Fruit fly (Drosophila melanogaster): Measurements from ENCODE around the gene Atg1.

Atg1 gene

DNA sequence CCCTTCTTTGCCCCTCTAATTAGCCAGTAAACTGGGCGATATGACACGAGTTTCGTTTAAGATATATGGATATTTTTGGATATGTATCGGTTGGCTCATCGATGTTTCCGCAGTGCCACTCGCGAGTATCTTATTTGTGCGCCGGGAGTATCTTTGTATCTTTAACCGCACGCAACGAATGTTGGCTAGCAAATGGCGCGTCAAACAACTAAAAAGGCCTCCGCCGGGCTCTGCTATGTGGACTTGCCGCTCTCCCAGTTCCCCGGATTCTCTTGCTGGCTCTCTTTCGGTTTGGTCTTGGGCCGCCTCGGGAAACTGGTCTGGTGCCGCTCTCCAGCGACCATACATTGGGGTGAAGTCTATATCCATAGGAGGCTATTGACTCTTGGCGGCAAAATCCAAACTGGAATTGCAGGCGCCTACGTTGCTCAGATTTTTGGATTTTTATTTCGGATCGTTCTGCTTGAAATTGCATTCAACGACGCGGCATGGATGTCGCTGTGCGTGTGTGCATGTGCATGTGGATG is 27.5 kb upstream of the Atg1 start:
- peak; percentile 5 for TF ChIP-seq Hr83 (GFP tag; optimal IDR thresholded peaks at IDR 0.05; ENCODE audit: poor library complexity, severe bottlenecking)
- TF ChIP-seq sage (GFP tag; optimal IDR thresholded peaks at IDR 0.05), result no peak
- peak; percentile 90 for TF ChIP-seq Dif (GFP tag; optimal IDR thresholded peaks at IDR 0.05; ENCODE audit: partially characterized antibody)
- TF ChIP-seq brk (GFP tag; optimal IDR thresholded peaks at IDR 0.05), result no peak
- peak; percentile 22 for TF ChIP-seq Sp1 (GFP tag; optimal IDR thresholded peaks at IDR 0.05)
- no peak for TF ChIP-seq Myc (optimal IDR thresholded peaks at IDR 0.05)
- no peak for TF ChIP-seq br (GFP tag; optimal IDR thresholded peaks at IDR 0.05)
- TF ChIP-seq Vsx2 (GFP tag; optimal IDR thresholded peaks at IDR 0.05; ENCODE audit: partially characterized antibody), result peak; percentile 59
- TF ChIP-seq dl (GFP tag; optimal IDR thresholded peaks at IDR 0.05; ENCODE audit: insufficient read depth in 1 of 2, partially characterized antibody in 2 of 2), result peak; percentile 71 to 84
- TF ChIP-seq CG32264 (GFP tag; optimal IDR thresholded peaks at IDR 0.05), result no peak
- peak; percentile 10 for TF ChIP-seq CrebA (GFP tag; optimal IDR thresholded peaks at IDR 0.05; ENCODE audit: borderline replicate concordance)
- no peak for TF ChIP-seq fru (GFP tag; optimal IDR thresholded peaks at IDR 0.05)
- TF ChIP-seq dsf (GFP tag; optimal IDR thresholded peaks at IDR 0.05; ENCODE audit: borderline replicate concordance), result no peak
- peak; percentile 5 for TF ChIP-seq h (GFP tag; optimal IDR thresholded peaks at IDR 0.05)
- TF ChIP-seq OdsH (GFP tag; optimal IDR thresholded peaks at IDR 0.05), result peak; percentile 21
- TF ChIP-seq psq (GFP tag; optimal IDR thresholded peaks at IDR 0.05), result no peak
- TF ChIP-seq usp (GFP tag; optimal IDR thresholded peaks at IDR 0.05), result no peak

DNA sequence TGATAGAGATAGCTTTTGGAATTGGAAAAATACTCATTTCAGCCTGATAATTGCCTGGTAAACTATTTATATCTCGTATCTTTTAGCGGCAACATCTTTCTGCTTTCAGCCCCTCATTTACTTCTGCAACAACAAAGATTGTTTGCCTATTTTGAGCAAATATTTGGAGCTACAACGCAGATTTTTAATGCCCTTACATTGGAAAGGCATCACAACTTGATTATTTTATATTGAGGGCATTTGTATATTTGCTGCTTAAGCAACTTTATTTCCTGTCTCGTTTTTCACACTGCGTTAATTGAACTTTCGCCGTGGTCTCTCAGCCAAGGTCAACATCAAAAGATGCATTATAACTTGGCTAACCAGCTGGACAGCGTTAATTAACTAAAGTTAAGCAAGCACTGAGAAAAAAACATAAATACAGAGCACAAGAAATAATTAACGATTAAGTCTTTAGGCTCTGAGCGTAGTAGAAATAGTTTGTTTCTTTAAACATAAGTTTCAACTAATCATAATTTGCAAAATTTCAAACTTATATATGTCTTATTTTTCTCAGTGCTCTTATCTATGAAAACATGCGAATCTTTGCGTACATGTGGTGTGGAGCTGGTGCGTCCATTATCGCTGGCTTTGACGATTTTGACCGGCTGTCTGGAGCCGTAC is 26.5 kb upstream of the Atg1 start:
- no peak for TF ChIP-seq GATAd (GFP tag; optimal IDR thresholded peaks at IDR 0.05)
- TF ChIP-seq foxo (GFP tag; optimal IDR thresholded peaks at IDR 0.05), result peak in 1 of 2 experiments; percentile 69
- TF ChIP-seq usp (GFP tag; optimal IDR thresholded peaks at IDR 0.05), result no peak
- TF ChIP-seq sv (GFP tag; optimal IDR thresholded peaks at IDR 0.05), result peak; percentile 28
- peak; percentile 70 for TF ChIP-seq ey (GFP tag; optimal IDR thresholded peaks at IDR 0.05)
- TF ChIP-seq psq (GFP tag; optimal IDR thresholded peaks at IDR 0.05), result peak; percentile 41
- peak; percentile 53 for TF ChIP-seq brk (GFP tag; optimal IDR thresholded peaks at IDR 0.05)
- TF ChIP-seq pan (optimal IDR thresholded peaks at IDR 0.05), result no peak
- TF ChIP-seq h (GFP tag; optimal IDR thresholded peaks at IDR 0.05), result peak; percentile 81
- peak; percentile 76 for TF ChIP-seq rgr (GFP tag; optimal IDR thresholded peaks at IDR 0.05)
- peak; percentile 50 for TF ChIP-seq Hnf4 (GFP tag; optimal IDR thresholded peaks at IDR 0.05)
- peak; percentile 33 for TF ChIP-seq HLH106 (tag; optimal IDR thresholded peaks at IDR 0.05)
- TF ChIP-seq tai (GFP tag; optimal IDR thresholded peaks at IDR 0.05), result peak; percentile 62
- TF ChIP-seq Sp1 (GFP tag; optimal IDR thresholded peaks at IDR 0.05), result peak; percentile 47
- peak; percentile 74 for TF ChIP-seq fru (GFP tag; optimal IDR thresholded peaks at IDR 0.05)
- no peak for TF ChIP-seq Vsx2 (GFP tag; optimal IDR thresholded peaks at IDR 0.05; ENCODE audit: partially characterized antibody)
- peak; percentile 71 for TF ChIP-seq OdsH (GFP tag; optimal IDR thresholded peaks at IDR 0.05)
- no peak for TF ChIP-seq dmrt93B (GFP tag; optimal IDR thresholded peaks at IDR 0.05)
- peak; percentile 70 for TF ChIP-seq br (GFP tag; optimal IDR thresholded peaks at IDR 0.05)
- no peak for TF ChIP-seq CG9705 (GFP tag; optimal IDR thresholded peaks at IDR 0.05)
- no peak for TF ChIP-seq woc (GFP tag; optimal IDR thresholded peaks at IDR 0.05)
- no peak for TF ChIP-seq Rel (GFP tag; optimal IDR thresholded peaks at IDR 0.05)
- TF ChIP-seq Rel (tag; optimal IDR thresholded peaks at IDR 0.05), result no peak

DNA sequence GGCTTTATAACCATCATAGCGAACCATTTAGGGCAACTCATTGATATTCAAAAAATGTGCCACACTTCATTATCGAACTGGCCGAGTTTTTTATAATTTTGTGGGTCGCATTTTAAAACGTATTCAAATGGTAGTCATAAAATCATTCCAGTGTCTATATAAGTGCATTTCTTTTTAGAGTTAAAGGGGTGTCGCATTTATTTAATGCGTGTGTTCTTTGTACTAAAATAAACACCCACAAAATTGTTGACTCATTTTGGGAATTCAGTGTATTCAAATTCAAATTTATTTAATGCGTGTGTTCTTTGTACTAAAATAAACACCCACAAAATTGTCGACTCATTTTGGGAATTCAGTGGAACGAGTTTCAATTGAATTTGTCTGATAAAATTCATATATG is 25.5 kb upstream of the Atg1 start:
- TF ChIP-seq br (GFP tag; optimal IDR thresholded peaks at IDR 0.05) (no peak), sv (GFP tag; optimal IDR thresholded peaks at IDR 0.05) (no peak), brk (GFP tag; optimal IDR thresholded peaks at IDR 0.05) (no peak), sage (GFP tag; optimal IDR thresholded peaks at IDR 0.05) (no peak), Abd-B (GFP tag; optimal IDR thresholded peaks at IDR 0.05) (no peak), CG32264 (GFP tag; optimal IDR thresholded peaks at IDR 0.05) (no peak), dsf (GFP tag; optimal IDR thresholded peaks at IDR 0.05; ENCODE audit: borderline replicate concordance) (no peak), Jra (GFP tag; optimal IDR thresholded peaks at IDR 0.05) (no peak), woc (GFP tag; optimal IDR thresholded peaks at IDR 0.05) (no peak), N (GFP tag; optimal IDR thresholded peaks at IDR 0.05) (no peak), Hnf4 (GFP tag; optimal IDR thresholded peaks at IDR 0.05) (no peak), Hr78 (GFP tag; optimal IDR thresholded peaks at IDR 0.05) (no peak), foxo (GFP tag; optimal IDR thresholded peaks at IDR 0.05) (no peak), GATAd (GFP tag; optimal IDR thresholded peaks at IDR 0.05) (no peak)
